Fruit fly (Drosophila melanogaster) whole organism, embryonic: ENCODE measurements around the gene euc.
A peak's percentile ranks its signal among the peaks of the same experiment; 100 is the strongest.

ENCODE experiments used
- Atf3 ChIP-seq: fragments of 200-800 bp; sonication (Bioruptor generic); optimal IDR thresholded peaks from 3 replicates; lab custom pipeline; 2016; ENCODE audit warnings: missing biosample characterization, missing genetic modification characterization
- CG10147 ChIP-seq: fragments of 200-800 bp; sonication (Bioruptor generic); optimal IDR thresholded peaks from 2 replicates; lab custom pipeline; 2019; ENCODE audit warnings: missing biosample characterization, mild to moderate bottlenecking, missing genetic modification characterization, moderate library complexity
- CG10209 ChIP-seq: fragments of 200-800 bp; sonication (Bioruptor generic); optimal IDR thresholded peaks from 3 replicates; lab custom pipeline; 2017; ENCODE audit warnings: missing biosample characterization, mild to moderate bottlenecking, missing genetic modification characterization, missing genetic modification reagents
- CG13775 ChIP-seq: fragments of 200-800 bp; sonication (Bioruptor generic); optimal IDR thresholded peaks from 3 replicates; lab custom pipeline; 2017; ENCODE audit warnings: missing biosample characterization, mild to moderate bottlenecking, missing genetic modification characterization
- CG14014 ChIP-seq: fragments of 200-800 bp; sonication (Bioruptor generic); IDR thresholded peaks from 2 replicates; pipeline ENCODE4 v1.3.6; 2022; ENCODE audit warnings: missing biosample characterization, missing genetic modification characterization
- CG14667 ChIP-seq: fragments of 200-800 bp; sonication (Bioruptor generic); IDR thresholded peaks from 2 replicates; pipeline ENCODE4 v1.3.6; 2022; ENCODE audit warnings: missing biosample characterization, missing genetic modification characterization
- CG15011 ChIP-seq: fragments of 200-800 bp; sonication (Bioruptor generic); optimal IDR thresholded peaks from 3 replicates; lab custom pipeline; 2018; ENCODE audit warnings: missing biosample characterization, mild to moderate bottlenecking, missing genetic modification characterization
- CG15073 ChIP-seq: fragments of 200-800 bp; sonication (Bioruptor generic); optimal IDR thresholded peaks from 2 replicates; lab custom pipeline; 2016; ENCODE audit warnings: missing biosample characterization, missing genetic modification characterization
- CG17359 ChIP-seq: fragments of 200-800 bp; sonication (Bioruptor generic); optimal IDR thresholded peaks from 3 replicates; lab custom pipeline; 2018; ENCODE audit warnings: missing biosample characterization, mild to moderate bottlenecking, missing genetic modification characterization, moderate library complexity
- CG17829 ChIP-seq: fragments of 200-800 bp; optimal IDR thresholded peaks from 2 replicates; lab custom pipeline; 2019; ENCODE audit warnings: missing biosample characterization, mild to moderate bottlenecking, missing genetic modification characterization, moderate library complexity
- CG2116 ChIP-seq: fragments of 200-800 bp; sonication (Bioruptor generic); optimal IDR thresholded peaks from 3 replicates; lab custom pipeline; 2018; ENCODE audit warnings: missing biosample characterization, mild to moderate bottlenecking, missing genetic modification characterization
- CG2712 ChIP-seq: fragments of 200-800 bp; optimal IDR thresholded peaks from 3 replicates; lab custom pipeline; 2019; ENCODE audit warnings: missing biosample characterization, mild to moderate bottlenecking, missing genetic modification characterization, moderate library complexity
- CG32772 ChIP-seq: fragments of 200-800 bp; sonication (Bioruptor generic); IDR thresholded peaks from 2 replicates; pipeline ENCODE4 v1.3.6; 2022; ENCODE audit warnings: missing biosample characterization, missing genetic modification characterization
- CG3407 ChIP-seq: fragments of 200-800 bp; sonication (Bioruptor generic); optimal IDR thresholded peaks from 2 replicates; lab custom pipeline; 2018; ENCODE audit warnings: missing biosample characterization, mild to moderate bottlenecking, missing genetic modification characterization
- CG4282 ChIP-seq: fragments of 200-800 bp; sonication (Bioruptor generic); optimal IDR thresholded peaks from 2 replicates; lab custom pipeline; 2016; ENCODE audit warnings: missing biosample characterization, missing genetic modification characterization
- CG5953 ChIP-seq: fragments of 200-800 bp; sonication (Bioruptor generic); IDR thresholded peaks from 2 replicates; pipeline ENCODE4 v1.3.6; 2022; ENCODE audit warnings: missing biosample characterization, missing genetic modification characterization
- CG7928 ChIP-seq: fragments of 200-800 bp; sonication (Bioruptor generic); optimal IDR thresholded peaks from 2 replicates; lab custom pipeline; 2017; ENCODE audit warnings: missing biosample characterization, mild to moderate bottlenecking, missing genetic modification characterization
- CG7987 ChIP-seq: fragments of 200-800 bp; sonication (Bioruptor generic); optimal IDR thresholded peaks from 2 replicates; lab custom pipeline; 2018; ENCODE audit warnings: missing biosample characterization, mild to moderate bottlenecking, missing genetic modification characterization, moderate library complexity
- CG9797 ChIP-seq: fragments of 200-800 bp; sonication (Bioruptor generic); optimal IDR thresholded peaks from 3 replicates; lab custom pipeline; 2018; ENCODE audit warnings: missing biosample characterization, mild to moderate bottlenecking, missing genetic modification characterization
- CG9817 ChIP-seq: fragments of 200-800 bp; sonication (Bioruptor generic); optimal IDR thresholded peaks from 2 replicates; lab custom pipeline; 2018; ENCODE audit warnings: missing biosample characterization, mild to moderate bottlenecking, missing genetic modification characterization, moderate library complexity
- CoRest ChIP-seq: fragments of 200-800 bp; sonication (Bioruptor generic); optimal IDR thresholded peaks from 3 replicates; lab custom pipeline; 2018; ENCODE audit warnings: missing biosample characterization, mild to moderate bottlenecking, missing genetic modification characterization, moderate library complexity
- CrebB ChIP-seq: fragments of 200-800 bp; sonication (Bioruptor generic); optimal IDR thresholded peaks from 3 replicates; lab custom pipeline; 2018; ENCODE audit warnings: missing biosample characterization, mild to moderate bottlenecking, missing genetic modification characterization
- D19A ChIP-seq: fragments of 200-800 bp; optimal IDR thresholded peaks from 3 replicates; lab custom pipeline; 2019; ENCODE audit warnings: missing biosample characterization, mild to moderate bottlenecking, missing genetic modification characterization, moderate library complexity
- Dad ChIP-seq: fragments of 200-800 bp; sonication (Bioruptor generic); optimal IDR thresholded peaks from 3 replicates; lab custom pipeline; 2016; ENCODE audit warnings: missing biosample characterization, missing genetic modification characterization
- HLH4C ChIP-seq: fragments of 200-800 bp; sonication (Bioruptor generic); IDR thresholded peaks from 3 replicates; pipeline ENCODE4 v1.3.6; 2022; ENCODE audit warnings: missing biosample characterization, missing genetic modification characterization; ENCODE audit not compliant: partially characterized antibody
- Jarid2 ChIP-seq: fragments of 200-800 bp; sonication (Bioruptor generic); optimal IDR thresholded peaks from 3 replicates; lab custom pipeline; 2017; ENCODE audit warnings: mild to moderate bottlenecking, missing biosample characterization, missing genetic modification reagents, missing genetic modification characterization
- Myb ChIP-seq: fragments of 200-800 bp; sonication (Bioruptor generic); optimal IDR thresholded peaks from 2 replicates; lab custom pipeline; 2016; ENCODE audit warnings: missing biosample characterization, missing genetic modification characterization
- Oaz ChIP-seq: fragments of 200-800 bp; sonication (Bioruptor generic); IDR thresholded peaks from 2 replicates; pipeline ENCODE4 v1.3.6; 2022; ENCODE audit warnings: missing biosample characterization, missing genetic modification characterization
- Sry-δ ChIP-seq: fragments of 200-800 bp; sonication (Bioruptor generic); optimal IDR thresholded peaks from 2 replicates; lab custom pipeline; 2016; ENCODE audit warnings: missing biosample characterization, missing genetic modification characterization
- Tbp ChIP-seq: fragments of >200 bp; optimal IDR thresholded peaks from 2 replicates; lab custom pipeline; 2018; ENCODE audit warnings: missing biosample characterization, missing genetic modification characterization
- amos ChIP-seq: fragments of 200-800 bp; sonication (Bioruptor generic); IDR thresholded peaks from 2 replicates; pipeline ENCODE4 v1.3.6; 2022; ENCODE audit warnings: missing biosample characterization, missing genetic modification characterization; ENCODE audit not compliant: partially characterized antibody
- cato ChIP-seq: fragments of 200-800 bp; sonication (Bioruptor generic); optimal IDR thresholded peaks from 2 replicates; lab custom pipeline; 2016; ENCODE audit warnings: missing biosample characterization, missing genetic modification characterization, borderline replicate concordance
- esg ChIP-seq: fragments of 200-800 bp; sonication (Bioruptor generic); conservative IDR thresholded peaks from 2 replicates; pipeline ENCODE4 v1.3.6; 2022; ENCODE audit warnings: missing biosample characterization, missing genetic modification characterization
- lab ChIP-seq: fragments of 200-800 bp; sonication (Bioruptor generic); optimal IDR thresholded peaks from 3 replicates; lab custom pipeline; 2017; ENCODE audit warnings: missing biosample characterization, missing genetic modification characterization, mild to moderate bottlenecking, moderate library complexity, missing genetic modification reagents
- lov ChIP-seq, 2 experiments: fragments of 200-800 bp in 1 of 2; fragments of >200 bp in 1 of 2; sonication (Bioruptor generic) in 1 of 2; IDR thresholded peaks in 1 of 2; optimal IDR thresholded peaks in 1 of 2; 2 replicates in 1 of 2; 3 replicates in 1 of 2; pipeline versions ENCODE4 v1.3.6 to Lab custom; 2017 to 2022; ENCODE audit warnings: missing biosample characterization in 1 of 2, missing genetic modification characterization in 1 of 2
- maf-S ChIP-seq: fragments of 200-800 bp; sonication (Bioruptor generic); optimal IDR thresholded peaks from 2 replicates; lab custom pipeline; 2016; ENCODE audit warnings: missing biosample characterization, missing genetic modification characterization
- rib ChIP-seq: fragments of 200-800 bp; sonication (Bioruptor generic); IDR thresholded peaks from 2 replicates; pipeline ENCODE4 v1.3.6; 2022; ENCODE audit warnings: missing biosample characterization, missing genetic modification characterization
- shn ChIP-seq: fragments of 200-800 bp; sonication (Bioruptor generic); optimal IDR thresholded peaks from 3 replicates; lab custom pipeline; 2016; ENCODE audit warnings: missing biosample characterization, missing genetic modification characterization
- tx ChIP-seq: fragments of 200-800 bp; sonication (Bioruptor generic); optimal IDR thresholded peaks from 2 replicates; lab custom pipeline; 2016; ENCODE audit warnings: missing biosample characterization, missing genetic modification characterization

Gene euc

DNA sequence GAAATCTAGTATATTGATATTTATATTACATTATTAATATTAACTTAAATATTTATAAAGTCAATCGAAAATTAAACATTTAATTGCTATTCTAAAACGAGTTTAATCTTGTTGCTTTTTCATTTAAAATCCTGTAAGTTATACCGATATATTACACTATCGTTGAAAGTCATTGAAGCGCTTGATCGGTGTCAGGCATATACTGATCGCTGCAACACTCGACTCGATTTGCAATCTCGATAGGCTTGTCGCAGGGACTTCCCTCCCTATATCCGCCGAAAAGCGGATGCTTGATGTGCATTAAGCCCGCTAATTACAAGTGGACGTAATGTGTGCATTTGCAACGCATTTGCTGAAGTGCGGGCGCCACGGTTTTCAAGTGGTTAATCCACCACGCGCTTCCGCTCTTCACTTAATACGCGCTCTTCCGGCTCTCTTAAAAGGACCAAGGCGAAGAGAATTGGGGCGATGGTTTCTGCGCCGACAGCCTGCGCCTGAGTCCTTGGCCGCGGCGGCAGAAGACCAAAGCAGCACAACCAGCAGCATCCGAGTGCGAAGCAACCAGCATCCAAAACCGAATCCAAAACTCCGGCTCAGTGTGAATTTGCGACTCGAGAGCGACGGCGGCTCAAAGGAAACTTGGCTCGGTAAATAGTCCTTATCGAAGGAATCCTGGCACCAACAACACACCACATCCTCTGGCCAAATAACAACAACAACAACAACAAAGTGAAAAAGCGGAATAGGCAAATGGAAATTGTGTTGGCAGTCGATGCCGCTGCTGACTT lies 49.5 kb downstream of the euc start, which contains the start of gene CG42613 (continued):
- TF ChIP-seq CG15011 (GFP tag; lab: Kevin White, UChicago) (no peak), CoRest (tag; lab: Kevin White, UChicago) (peak; percentile 71), CG7928 (GFP tag; lab: Kevin White, UChicago) (peak; percentile 23), Tbp (no peak), Atf3 (GFP tag; lab: Kevin White, UChicago) (no peak), CG2116 (GFP tag; lab: Kevin White, UChicago) (peak; percentile 82), CG17829 (tag; lab: Kevin White, UChicago) (peak; percentile 3), lov (optimal IDR thresholded peaks at IDR 0.05; lab: Kevin White, UChicago) (no peak), lov (GFP tag; IDR thresholded peaks at IDR 0.05; lab: Robert Waterston, UW) (peak; percentile 84; the same call in 2 of the 3 replicates), CG10147 (GFP tag; lab: Kevin White, UChicago) (peak; percentile 15), CG4282 (GFP tag; lab: Kevin White, UChicago) (peak; percentile 37), CG3407 (GFP tag; lab: Kevin White, UChicago) (peak; percentile 79), Myb (GFP tag; lab: Kevin White, UChicago) (peak; percentile 46), CG9797 (GFP tag; lab: Kevin White, UChicago) (peak; percentile 27), CG7987 (GFP tag; lab: Kevin White, UChicago) (peak; percentile 93), CG32772 (GFP tag; lab: Robert Waterston, UW) (peak; percentile 17; the same call in 1 of the 2 replicates), Sry-δ (GFP tag; lab: Kevin White, UChicago) (peak; percentile 83), tx (GFP tag; lab: Kevin White, UChicago) (no peak), CG14014 (peak; percentile 26; the same call in 1 of the 2 replicates), CG14667 (GFP tag; lab: Robert Waterston, UW) (no peak), Oaz (GFP tag; lab: Robert Waterston, UW) (peak; percentile 60; the same call in 1 of the 2 replicates), CrebB (tag; lab: Kevin White, UChicago) (peak; percentile 51), CG9817 (tag; lab: Kevin White, UChicago) (peak; percentile 62), amos (peak; percentile 63), esg (no peak), Dad (GFP tag; lab: Kevin White, UChicago) (peak; percentile 72), CG13775 (GFP tag; lab: Kevin White, UChicago) (peak; percentile 85), cato (GFP tag; lab: Kevin White, UChicago) (no peak), CG17359 (tag; lab: Kevin White, UChicago) (peak; percentile 72), D19A (tag; lab: Kevin White, UChicago) (peak; percentile 32), CG15073 (no peak), CG5953 (GFP tag; lab: Robert Waterston, UW) (peak; percentile 54; the same call in 1 of the 2 replicates), shn (GFP tag; lab: Kevin White, UChicago) (peak; percentile 58), CG2712 (peak; percentile 44), Jarid2 (peak; percentile 19), rib (0 out of 2 replicates have a peak, but pooled peaks have one; percentile 8), lab (GFP tag; lab: Kevin White, UChicago) (peak; percentile 81), CG10209 (GFP tag; lab: Kevin White, UChicago) (peak; percentile 72), maf-S (peak; percentile 60), HLH4C (GFP tag; lab: Robert Waterston, UW) (0 out of 3 replicates have a peak, but pooled peaks have one; percentile 60)
